Worm (Caenorhabditis elegans) whole organism, L3 larva: ENCODE data around the gene col-120.

Experiments
- aly-2 ChIP-seq: fragments of 150-350 bp; optimal IDR thresholded peaks from 2 replicates; lab custom pipeline; 2014; ENCODE audit warnings: missing biosample characterization, missing genetic modification characterization
- ama-1 ChIP-seq: fragments of 150-350 bp; optimal IDR thresholded peaks from 2 replicates; lab custom pipeline; 2018
- egl-27 ChIP-seq: sonication (generic microtip); optimal IDR thresholded peaks from 4 replicates; lab custom pipeline; 2017; ENCODE audit warnings: missing biosample characterization, missing genetic modification reagents, missing genetic modification characterization
- lin-15B ChIP-seq: fragments of 150-350 bp; optimal IDR thresholded peaks from 2 replicates; lab custom pipeline; 2014; ENCODE audit warnings: missing biosample characterization, missing genetic modification characterization
- nhr-23 ChIP-seq: fragments of 150-350 bp; optimal IDR thresholded peaks from 2 replicates; lab custom pipeline; 2014; ENCODE audit warnings: missing biosample characterization, missing genetic modification reagents, missing genetic modification characterization
- pha-4 ChIP-seq: fragments of 150-350 bp; optimal IDR thresholded peaks from 2 replicates; lab custom pipeline; 2014; ENCODE audit warnings: missing biosample characterization, missing genetic modification reagents, missing genetic modification characterization
- pqm-1 ChIP-seq: fragments of 150-350 bp; optimal IDR thresholded peaks from 2 replicates; lab custom pipeline; 2017; ENCODE audit warnings: missing biosample characterization, missing genetic modification characterization, inconsistent platforms
- ztf-4 ChIP-seq: fragments of 150-350 bp; optimal IDR thresholded peaks from 2 replicates; lab custom pipeline; 2014; ENCODE audit warnings: missing biosample characterization, missing genetic modification characterization

DNA sequence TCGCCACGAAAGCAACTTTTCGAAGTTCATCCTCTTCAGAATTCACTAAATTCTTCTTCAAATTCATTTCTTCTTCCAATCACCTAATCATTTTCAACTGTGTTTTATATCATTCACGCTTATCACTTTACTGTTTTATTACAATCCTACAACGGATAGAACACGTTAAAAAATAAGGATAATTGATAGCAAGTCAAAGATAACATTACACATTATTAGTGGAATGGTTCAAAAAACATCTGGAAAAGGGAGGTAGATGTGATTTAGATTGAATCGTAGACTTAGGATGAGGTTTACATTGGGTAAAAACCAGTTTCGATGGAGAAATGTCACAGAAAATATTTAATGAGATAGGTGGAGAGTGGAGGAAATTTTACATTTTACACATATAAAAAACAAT, at the start of gene col-120:
- TF ChIP-seq pha-4 (no peak), ama-1 (no peak), lin-15B (tag; lab: Kevin White, UChicago) (no peak), egl-27 (tag; lab: Kevin White, UChicago) (no peak), nhr-23 (tag; lab: Kevin White, UChicago) (no peak), ztf-4 (no peak), aly-2 (tag; lab: Kevin White, UChicago) (no peak), pqm-1 (tag; lab: Kevin White, UChicago) (no peak)
